Worm (Caenorhabditis elegans) whole organism, midembryonic: ENCODE results near the gene npr-36.

Experiments used
- T22C8.4 ChIP-seq: fragments of 200-800 bp; sonication (Bioruptor generic); IDR thresholded peaks from 2 replicates; pipeline ENCODE4 v1.3.6; 2022; ENCODE audit warnings: missing genetic modification characterization, missing compliant biosample characterization
- cog-1 ChIP-seq: sonication (generic microtip); optimal IDR thresholded peaks from 2 replicates; lab custom pipeline; 2016; ENCODE audit warnings: missing genetic modification characterization, missing compliant biosample characterization
- flt-1 ChIP-seq: fragments of 200-800 bp; sonication (Bioruptor generic); IDR thresholded peaks from 2 replicates; pipeline ENCODE4 v1.3.6; 2022; ENCODE audit warnings: missing genetic modification characterization, missing compliant biosample characterization
- klf-2 ChIP-seq: fragments of 200-800 bp; sonication (Bioruptor generic); conservative IDR thresholded peaks from 2 replicates; pipeline ENCODE4 v1.3.6; 2022; ENCODE audit warnings: missing genetic modification reagents, missing genetic modification characterization, missing compliant biosample characterization
- med-1 ChIP-seq: sonication (generic microtip); optimal IDR thresholded peaks from 2 replicates; lab custom pipeline; 2017; ENCODE audit warnings: missing genetic modification characterization, mild to moderate bottlenecking, missing compliant biosample characterization, antibody characterized with exemption, missing genetic modification reagents; ENCODE audit not compliant: insufficient read depth
- ref-1 ChIP-seq: fragments of 200-800 bp; sonication (Bioruptor generic); conservative IDR thresholded peaks from 2 replicates; pipeline ENCODE4 v1.3.6; 2022; ENCODE audit warnings: missing genetic modification reagents, missing genetic modification characterization, missing compliant biosample characterization
- tab-1 ChIP-seq: fragments of 200-800 bp; sonication (Bioruptor generic); IDR thresholded peaks from 2 replicates; pipeline ENCODE4 v1.3.6; 2022; ENCODE audit warnings: missing genetic modification characterization, missing compliant biosample characterization
- ztf-23 ChIP-seq: fragments of 200-800 bp; sonication (Bioruptor generic); IDR thresholded peaks from 2 replicates; pipeline ENCODE4 v1.3.6; 2022; ENCODE audit warnings: missing genetic modification reagents, missing genetic modification characterization, missing compliant biosample characterization
- ztf-29 ChIP-seq: fragments of 200-800 bp; sonication (Bioruptor generic); IDR thresholded peaks from 2 replicates; pipeline ENCODE4 v1.3.6; 2022; ENCODE audit warnings: missing genetic modification reagents, missing genetic modification characterization, missing compliant biosample characterization

npr-36 gene

DNA sequence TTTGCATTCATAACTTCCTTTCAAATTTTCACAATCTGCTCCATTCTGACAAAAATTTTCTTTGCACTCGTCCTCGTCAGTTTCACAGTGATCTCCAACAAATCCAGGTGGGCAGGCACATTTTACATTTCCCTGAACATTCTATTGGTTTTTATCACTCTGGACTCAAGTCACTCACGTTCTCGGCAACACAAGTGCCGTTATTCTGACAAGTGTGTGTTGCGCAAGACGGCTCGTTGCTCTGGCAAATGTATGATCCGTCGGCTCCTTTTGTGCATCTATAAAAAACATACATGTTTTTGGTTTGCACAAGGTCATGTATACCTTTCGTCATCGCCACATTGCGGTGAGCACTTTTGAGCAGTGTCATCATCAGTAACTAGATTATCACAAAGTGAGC is 53.1 kb downstream of the npr-36 start:
- TF ChIP-seq flt-1 (no peak), ztf-23 (GFP tag; lab: Robert Waterston, UW) (no peak), klf-2 (no peak), tab-1 (no peak), T22C8.4 (GFP tag; lab: Robert Waterston, UW) (no peak), cog-1 (no peak), med-1 (GFP tag; lab: Kevin White, UChicago) (no peak), ref-1 (no peak), ztf-29 (GFP tag; lab: Robert Waterston, UW) (no peak)
